Worm (Caenorhabditis elegans) whole organism, L3 larva: ENCODE data around the gene fmo-3.

Experiments used
- mml-1 ChIP-seq: fragments of 150-350 bp; sonication (generic microtip); optimal IDR thresholded peaks from 3 replicates; lab custom pipeline; 2014; ENCODE audit warnings: missing biosample characterization, missing genetic modification characterization
- pqm-1 ChIP-seq: fragments of 150-350 bp; optimal IDR thresholded peaks from 2 replicates; lab custom pipeline; 2017; ENCODE audit warnings: missing biosample characterization, missing genetic modification characterization, inconsistent platforms
- sea-2 ChIP-seq: fragments of 150-350 bp; sonication (generic microtip); optimal IDR thresholded peaks from 4 replicates; lab custom pipeline; 2014; ENCODE audit warnings: missing biosample characterization, missing genetic modification reagents, missing genetic modification characterization
- unc-62 ChIP-seq: fragments of 150-350 bp; sonication (generic microtip); optimal IDR thresholded peaks from 4 replicates; lab custom pipeline; 2014; ENCODE audit warnings: missing biosample characterization, missing genetic modification reagents, missing genetic modification characterization

DNA sequence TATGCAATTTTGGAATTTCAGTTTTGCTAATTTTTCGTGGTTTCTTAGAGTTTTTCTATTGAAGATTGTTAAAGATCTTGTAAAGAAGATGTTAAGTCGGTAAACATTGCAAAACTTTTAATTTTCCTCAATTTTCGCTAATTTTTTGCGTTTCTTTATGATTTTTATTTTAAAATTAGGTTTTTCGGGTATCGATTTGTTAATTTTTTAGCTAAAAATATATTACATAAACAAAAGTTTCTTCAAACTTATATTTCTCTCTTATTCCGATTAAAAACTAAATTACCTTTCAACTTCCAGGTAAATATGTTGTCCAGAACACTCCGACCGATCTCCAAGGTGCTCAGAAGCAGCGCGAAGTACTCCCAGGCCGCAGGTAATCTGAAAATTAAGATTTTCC lies 13.0 kb downstream of the fmo-3 start, which contains the start of gene mrpl-12:
- TF ChIP-seq sea-2 = no peak
- TF ChIP-seq mml-1 (tag; lab: Kevin White, UChicago) = no peak
- TF ChIP-seq pqm-1 = no peak
- no peak for TF ChIP-seq unc-62 (GFP tag; lab: Kevin White, UChicago)
